Fruit fly (Drosophila melanogaster): ENCODE data around the gene CG18549.
A peak's percentile ranks its signal among the peaks of the same experiment; 100 is the strongest.

The CG18549 gene

DNA sequence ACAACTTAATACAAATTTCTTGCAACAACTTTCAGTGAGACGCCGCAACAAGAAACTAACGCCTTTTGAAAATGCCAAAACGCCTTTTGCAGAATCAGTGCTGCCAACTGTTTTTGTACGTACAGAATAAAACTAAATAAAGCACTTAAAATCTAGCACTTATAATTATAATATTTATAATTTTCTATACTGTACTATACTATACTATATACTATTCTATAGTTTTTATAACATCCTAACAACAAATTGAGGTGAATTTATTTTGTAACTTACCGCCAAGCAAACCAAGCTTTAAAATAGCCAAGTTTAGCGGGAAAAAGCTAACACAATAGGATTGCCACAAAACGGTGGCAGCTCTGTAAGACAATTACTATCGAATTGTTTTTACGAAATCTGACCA is 15.3 kb upstream of the CG18549 start, which contains the start of the genes Aos1 and Srlp (continued):
- TF ChIP-seq CG4617 (GFP tag; optimal IDR thresholded peaks at IDR 0.05; ENCODE audit: borderline replicate concordance) (peak; percentile 72), Hsf (GFP tag; optimal IDR thresholded peaks at IDR 0.05) (no peak), lilli (GFP tag; optimal IDR thresholded peaks at IDR 0.05) (peak; percentile 8), luna (GFP tag; optimal IDR thresholded peaks at IDR 0.05) (no peak), tx (GFP tag; optimal IDR thresholded peaks at IDR 0.05) (no peak), emc (GFP tag; optimal IDR thresholded peaks at IDR 0.05) (no peak), CG12744 (GFP tag; optimal IDR thresholded peaks at IDR 0.05) (no peak), amos (GFP tag; IDR thresholded peaks at IDR 0.05; ENCODE audit: partially characterized antibody) (peak; percentile 12; the same call in 1 of the 2 replicates), CG31224 (GFP tag; IDR thresholded peaks at IDR 0.05) (no peak), unc-4 (GFP tag; IDR thresholded peaks at IDR 0.05; ENCODE audit: partially characterized antibody) (peak; percentile 43; the same call in 1 of the 2 replicates), B-H2 (GFP tag; optimal IDR thresholded peaks at IDR 0.05) (peak; percentile 60), bbx (GFP tag; IDR thresholded peaks at IDR 0.05; ENCODE audit: partially characterized antibody) (no peak), MBD-R2 (GFP tag; IDR thresholded peaks at IDR 0.05) (peak; percentile 69), ind (GFP tag; optimal IDR thresholded peaks at IDR 0.05) (peak; percentile 56), CG33557 (GFP tag; optimal IDR thresholded peaks at IDR 0.05) (peak; percentile 34), CG7839 (tag; optimal IDR thresholded peaks at IDR 0.05) (no peak), Hr39 (optimal IDR thresholded peaks at IDR 0.05) (no peak), CG2875 (GFP tag; optimal IDR thresholded peaks at IDR 0.05) (no peak), CHES-1-like (GFP tag; optimal IDR thresholded peaks at IDR 0.05) (no peak), CG14710 (tag; optimal IDR thresholded peaks at IDR 0.05) (peak; percentile 86), CG2120 (GFP tag; optimal IDR thresholded peaks at IDR 0.05) (peak; percentile 42), CG16813 (GFP tag; IDR thresholded peaks at IDR 0.05; ENCODE audit: partially characterized antibody) (no peak), jigr1 (GFP tag; IDR thresholded peaks at IDR 0.05) (no peak), Tbp (GFP tag; optimal IDR thresholded peaks at IDR 0.05) (no peak), CG8478 (optimal IDR thresholded peaks at IDR 0.05) (no peak), CG6683 (GFP tag; optimal IDR thresholded peaks at IDR 0.05) (peak; percentile 3), pho (GFP tag; optimal IDR thresholded peaks at IDR 0.05) (no peak), Lim3 (GFP tag; IDR thresholded peaks at IDR 0.05) (no peak), CG18619 (GFP tag; optimal IDR thresholded peaks at IDR 0.05) (peak; percentile 26), lmd (GFP tag; IDR thresholded peaks at IDR 0.05) (peak; percentile 37; the same call in 1 of the 2 replicates), CG15696 (tag; optimal IDR thresholded peaks at IDR 0.05) (peak; percentile 62), Chrac-16 (GFP tag; optimal IDR thresholded peaks at IDR 0.05) (peak; percentile 38), HmgZ (tag; optimal IDR thresholded peaks at IDR 0.05) (peak; percentile 51), Meics (GFP tag; optimal IDR thresholded peaks at IDR 0.05) (no peak), en (GFP tag; optimal IDR thresholded peaks at IDR 0.05) (no peak), Lpt (GFP tag; optimal IDR thresholded peaks at IDR 0.05) (no peak), Ptx1 (GFP tag; IDR thresholded peaks at IDR 0.05) (peak; percentile 46), nmo (GFP tag; optimal IDR thresholded peaks at IDR 0.05) (peak; percentile 77), CG8388 (GFP tag; optimal IDR thresholded peaks at IDR 0.05) (peak; percentile 44), CG12942 (GFP tag; optimal IDR thresholded peaks at IDR 0.05) (peak; percentile 52), sc (optimal IDR thresholded peaks at IDR 0.05) (no peak), sc (GFP tag; optimal IDR thresholded peaks at IDR 0.05) (peak; percentile 1), CG10431 (GFP tag; optimal IDR thresholded peaks at IDR 0.05) (no peak), Dp (GFP tag; optimal IDR thresholded peaks at IDR 0.05) (peak; percentile 50), CG2712 (tag; optimal IDR thresholded peaks at IDR 0.05) (peak; percentile 76), CG11456 (GFP tag; IDR thresholded peaks at IDR 0.05) (no peak), CG3847 (GFP tag; IDR thresholded peaks at IDR 0.05) (peak; percentile 55; the same call in 1 of the 2 replicates), CG3407 (GFP tag; optimal IDR thresholded peaks at IDR 0.05) (no peak), toy (GFP tag; IDR thresholded peaks at IDR 0.05) (no peak), tna (GFP tag; IDR thresholded peaks at IDR 0.05; ENCODE audit: partially characterized antibody) (no peak), Opbp (GFP tag; IDR thresholded peaks at IDR 0.05; ENCODE audit: partially characterized antibody) (no peak), fd102C (GFP tag; optimal IDR thresholded peaks at IDR 0.05) (no peak)

Measured in whole organism, embryonic.